Fruit fly (Drosophila melanogaster) whole organism, embryonic: ENCODE measurements around the gene SclB.

Experiments
- B-H2 ChIP-seq: fragments of 200-800 bp; sonication (Bioruptor generic); optimal IDR thresholded peaks from 2 replicates; lab custom pipeline; 2018; ENCODE audit warnings: missing biosample characterization, mild to moderate bottlenecking, missing genetic modification characterization
- BtbVII ChIP-seq: fragments of 200-800 bp; sonication (Bioruptor generic); optimal IDR thresholded peaks from 3 replicates; lab custom pipeline; 2017; ENCODE audit warnings: missing biosample characterization, mild to moderate bottlenecking, missing genetic modification characterization
- CG11504 ChIP-seq: fragments of 200-800 bp; sonication (Bioruptor generic); optimal IDR thresholded peaks from 3 replicates; lab custom pipeline; 2019; ENCODE audit warnings: missing biosample characterization, mild to moderate bottlenecking, missing genetic modification characterization, moderate library complexity
- CG12219 ChIP-seq: fragments of 200-800 bp; sonication (Bioruptor generic); optimal IDR thresholded peaks from 3 replicates; lab custom pipeline; 2018; ENCODE audit warnings: missing biosample characterization, mild to moderate bottlenecking, missing genetic modification characterization
- CG13424 ChIP-seq: fragments of 200-800 bp; sonication (Bioruptor generic); optimal IDR thresholded peaks from 2 replicates; lab custom pipeline; 2019; ENCODE audit warnings: missing biosample characterization, mild to moderate bottlenecking, missing genetic modification characterization, moderate library complexity
- CG15269 ChIP-seq: fragments of 200-800 bp; sonication (Bioruptor generic); optimal IDR thresholded peaks from 2 replicates; lab custom pipeline; 2018; ENCODE audit warnings: missing biosample characterization, mild to moderate bottlenecking, missing genetic modification characterization, moderate library complexity
- CG1602 ChIP-seq: fragments of 200-800 bp; sonication (Bioruptor generic); optimal IDR thresholded peaks from 3 replicates; lab custom pipeline; 2016; ENCODE audit warnings: missing biosample characterization, missing genetic modification characterization
- CG16779 ChIP-seq: fragments of 200-800 bp; sonication (Bioruptor generic); IDR thresholded peaks from 2 replicates; pipeline ENCODE4 v1.3.6; 2022; ENCODE audit warnings: missing biosample characterization, missing genetic modification characterization
- CG18599 ChIP-seq: fragments of 200-800 bp; sonication (Bioruptor generic); optimal IDR thresholded peaks from 3 replicates; lab custom pipeline; 2017; ENCODE audit warnings: missing biosample characterization, missing genetic modification characterization, mild to moderate bottlenecking, moderate library complexity, missing genetic modification reagents
- CG30403 ChIP-seq: fragments of 200-800 bp; sonication (Bioruptor generic); optimal IDR thresholded peaks from 3 replicates; lab custom pipeline; 2016; ENCODE audit warnings: missing biosample characterization, missing genetic modification characterization
- CG34376 ChIP-seq: fragments of 200-800 bp; sonication (Bioruptor generic); optimal IDR thresholded peaks from 2 replicates; lab custom pipeline; 2018; ENCODE audit warnings: missing biosample characterization, mild to moderate bottlenecking, missing genetic modification characterization
- CG6765 ChIP-seq: fragments of 200-800 bp; sonication (Bioruptor generic); optimal IDR thresholded peaks from 3 replicates; lab custom pipeline; 2017; ENCODE audit warnings: missing biosample characterization, mild to moderate bottlenecking, missing genetic modification characterization
- CG6813 ChIP-seq: fragments of 200-800 bp; sonication (Bioruptor generic); optimal IDR thresholded peaks from 2 replicates; lab custom pipeline; 2017; ENCODE audit warnings: missing biosample characterization, missing genetic modification characterization, mild to moderate bottlenecking, moderate library complexity, missing genetic modification reagents
- CTCF ChIP-seq: fragments of 200-800 bp; sonication (Bioruptor generic); optimal IDR thresholded peaks from 2 replicates; lab custom pipeline; 2017; ENCODE audit warnings: missing biosample characterization, mild to moderate bottlenecking, missing genetic modification characterization, moderate library complexity
- Camta ChIP-seq: fragments of 200-800 bp; sonication (Bioruptor generic); optimal IDR thresholded peaks from 2 replicates; lab custom pipeline; 2016; ENCODE audit warnings: missing biosample characterization, missing genetic modification characterization
- Dip2 ChIP-seq: fragments of 200-800 bp; sonication (Bioruptor generic); IDR thresholded peaks from 2 replicates; pipeline ENCODE4 v1.3.6; 2022; ENCODE audit warnings: missing biosample characterization, missing genetic modification characterization
- Eip74EF ChIP-seq, 2 experiments: fragments of 200-800 bp in 1 of 2; fragments of >200 bp in 1 of 2; sonication (Bioruptor generic) in 1 of 2; optimal IDR thresholded peaks; 2 replicates each; lab custom pipeline; 2017 to 2019; ENCODE audit warnings: missing biosample characterization in 2 of 2, missing genetic modification characterization in 2 of 2, mild to moderate bottlenecking in 1 of 2, moderate library complexity in 1 of 2
- GATAe ChIP-seq: fragments of 200-800 bp; sonication (Bioruptor generic); conservative IDR thresholded peaks from 2 replicates; pipeline ENCODE4 v1.3.6; 2022; ENCODE audit warnings: missing biosample characterization, missing genetic modification characterization
- HHEX ChIP-seq: fragments of 200-800 bp; sonication (Bioruptor generic); optimal IDR thresholded peaks from 3 replicates; lab custom pipeline; 2017; ENCODE audit warnings: missing biosample characterization, mild to moderate bottlenecking, missing genetic modification characterization, missing genetic modification reagents
- HLHmδ ChIP-seq: fragments of 200-800 bp; sonication (Bioruptor generic); optimal IDR thresholded peaks from 2 replicates; lab custom pipeline; 2018; ENCODE audit warnings: missing biosample characterization, mild to moderate bottlenecking, missing genetic modification characterization, moderate library complexity
- Hand ChIP-seq: fragments of 200-800 bp; sonication (Bioruptor generic); optimal IDR thresholded peaks from 2 replicates; lab custom pipeline; 2017; ENCODE audit warnings: mild to moderate bottlenecking, missing biosample characterization, missing genetic modification reagents, missing genetic modification characterization
- Hmr ChIP-seq: fragments of 200-800 bp; sonication (Bioruptor generic); optimal IDR thresholded peaks from 3 replicates; lab custom pipeline; 2017; ENCODE audit warnings: mild to moderate bottlenecking, missing biosample characterization, missing genetic modification reagents, missing genetic modification characterization
- Lim3 ChIP-seq: fragments of 200-800 bp; sonication (Bioruptor generic); IDR thresholded peaks from 2 replicates; pipeline ENCODE4 v1.3.6; 2022; ENCODE audit warnings: missing biosample characterization, missing genetic modification characterization
- Nf-YB ChIP-seq: fragments of 200-800 bp; sonication (Bioruptor generic); optimal IDR thresholded peaks from 3 replicates; lab custom pipeline; 2019; ENCODE audit warnings: missing biosample characterization, mild to moderate bottlenecking, missing genetic modification characterization, moderate library complexity
- Oli ChIP-seq: fragments of 200-800 bp; sonication (Bioruptor generic); optimal IDR thresholded peaks from 2 replicates; lab custom pipeline; 2018; ENCODE audit warnings: missing biosample characterization, mild to moderate bottlenecking, missing genetic modification characterization, moderate library complexity
- PHDP ChIP-seq: fragments of 200-800 bp; sonication (Bioruptor generic); optimal IDR thresholded peaks from 3 replicates; lab custom pipeline; 2018; ENCODE audit warnings: missing biosample characterization, mild to moderate bottlenecking, missing genetic modification characterization, moderate library complexity
- Ssrp ChIP-seq: fragments of 200-800 bp; sonication (Bioruptor generic); optimal IDR thresholded peaks from 2 replicates; lab custom pipeline; 2018; ENCODE audit warnings: missing biosample characterization, mild to moderate bottlenecking, missing genetic modification characterization, moderate library complexity
- ac ChIP-seq: fragments of 200-800 bp; sonication (Bioruptor generic); optimal IDR thresholded peaks from 3 replicates; lab custom pipeline; 2017; ENCODE audit warnings: missing biosample characterization, mild to moderate bottlenecking, missing genetic modification characterization
- ara ChIP-seq: fragments of 200-800 bp; sonication (Bioruptor generic); IDR thresholded peaks from 2 replicates; pipeline ENCODE4 v1.3.6; 2022; ENCODE audit warnings: missing biosample characterization, missing genetic modification characterization
- bigmax ChIP-seq: fragments of 200-800 bp; sonication (Bioruptor generic); optimal IDR thresholded peaks from 2 replicates; lab custom pipeline; 2018; ENCODE audit warnings: missing biosample characterization, mild to moderate bottlenecking, missing genetic modification characterization
- dati ChIP-seq: fragments of 200-800 bp; sonication (Bioruptor generic); IDR thresholded peaks from 2 replicates; pipeline ENCODE4 v1.3.6; 2022; ENCODE audit warnings: missing biosample characterization, missing genetic modification characterization
- esg ChIP-seq: fragments of 200-800 bp; sonication (Bioruptor generic); conservative IDR thresholded peaks from 2 replicates; pipeline ENCODE4 v1.3.6; 2022; ENCODE audit warnings: missing biosample characterization, missing genetic modification characterization
- gcm2 ChIP-seq: fragments of 200-800 bp; sonication (Bioruptor generic); optimal IDR thresholded peaks from 2 replicates; lab custom pipeline; 2016; ENCODE audit warnings: missing biosample characterization, missing genetic modification characterization
- gem ChIP-seq: fragments of 200-800 bp; sonication (Bioruptor generic); optimal IDR thresholded peaks from 2 replicates; lab custom pipeline; 2019; ENCODE audit warnings: missing biosample characterization, mild to moderate bottlenecking, missing genetic modification characterization, moderate library complexity
- gfzf ChIP-seq: fragments of 200-800 bp; sonication (Bioruptor generic); optimal IDR thresholded peaks from 2 replicates; lab custom pipeline; 2016; ENCODE audit warnings: missing biosample characterization, mild to moderate bottlenecking, missing genetic modification characterization, moderate library complexity
- grau ChIP-seq: fragments of 200-800 bp; optimal IDR thresholded peaks from 3 replicates; lab custom pipeline; 2019; ENCODE audit warnings: missing biosample characterization, mild to moderate bottlenecking, missing genetic modification characterization, moderate library complexity
- grn ChIP-seq: fragments of 200-800 bp; sonication (Bioruptor generic); optimal IDR thresholded peaks from 3 replicates; lab custom pipeline; 2017; ENCODE audit warnings: missing biosample characterization, missing genetic modification characterization
- gsb ChIP-seq: fragments of 200-800 bp; sonication (Bioruptor generic); IDR thresholded peaks from 2 replicates; pipeline ENCODE4 v1.3.6; 2022; ENCODE audit warnings: missing biosample characterization, missing genetic modification characterization
- lbe ChIP-seq: fragments of 200-800 bp; sonication (Bioruptor generic); optimal IDR thresholded peaks from 2 replicates; lab custom pipeline; 2016; ENCODE audit warnings: missing biosample characterization, mild to moderate bottlenecking, missing genetic modification characterization
- mirr ChIP-seq: fragments of 200-800 bp; sonication (Bioruptor generic); optimal IDR thresholded peaks from 3 replicates; lab custom pipeline; 2018; ENCODE audit warnings: missing biosample characterization, mild to moderate bottlenecking, missing genetic modification characterization
- scrt ChIP-seq: fragments of 200-800 bp; sonication (Bioruptor generic); optimal IDR thresholded peaks from 2 replicates; lab custom pipeline; 2018; ENCODE audit warnings: missing biosample characterization, mild to moderate bottlenecking, missing genetic modification characterization, moderate library complexity
- stwl ChIP-seq: fragments of 200-800 bp; sonication (Bioruptor generic); optimal IDR thresholded peaks from 3 replicates; lab custom pipeline; 2018; ENCODE audit warnings: missing biosample characterization, mild to moderate bottlenecking, missing genetic modification characterization, moderate library complexity
- tap ChIP-seq: fragments of 200-800 bp; optimal IDR thresholded peaks from 3 replicates; lab custom pipeline; 2019; ENCODE audit warnings: missing biosample characterization, mild to moderate bottlenecking, missing genetic modification characterization, moderate library complexity
- tio ChIP-seq: fragments of 200-800 bp; sonication (Bioruptor generic); optimal IDR thresholded peaks from 2 replicates; lab custom pipeline; 2017; ENCODE audit warnings: missing biosample characterization, missing genetic modification characterization, inconsistent platforms
- unpg ChIP-seq: fragments of 200-800 bp; sonication (Bioruptor generic); optimal IDR thresholded peaks from 3 replicates; lab custom pipeline; 2018; ENCODE audit warnings: missing biosample characterization, mild to moderate bottlenecking, missing genetic modification characterization, moderate library complexity
- usp ChIP-seq: fragments of >200 bp; optimal IDR thresholded peaks from 2 replicates; lab custom pipeline; 2017; ENCODE audit warnings: missing biosample characterization, missing genetic modification characterization
- wor ChIP-seq: fragments of 200-800 bp; sonication (Bioruptor generic); IDR thresholded peaks from 2 replicates; pipeline ENCODE4 v1.3.6; 2022; ENCODE audit warnings: missing biosample characterization, missing genetic modification characterization
- z ChIP-seq: fragments of 200-800 bp; sonication (Bioruptor generic); IDR thresholded peaks from 3 replicates; pipeline ENCODE4 v1.3.6; 2022; ENCODE audit warnings: missing biosample characterization, missing genetic modification characterization
- zen2 ChIP-seq: fragments of 200-800 bp; sonication (Bioruptor generic); IDR thresholded peaks from 3 replicates; pipeline ENCODE4 v1.3.6; 2022; ENCODE audit warnings: missing biosample characterization, missing genetic modification characterization; ENCODE audit not compliant: partially characterized antibody

The SclB gene

dm6 chr2L:16818335-16818973 lies 19.3 kb upstream of the SclB start (continued):
- TF ChIP-seq CG1602 (GFP tag; lab: Kevin White, UChicago) (no peak), Ssrp (tag; lab: Kevin White, UChicago) (peak; percentile 13), HLHmδ (no peak), Dip2 (GFP tag; lab: Robert Waterston, UW) (no peak), wor (GFP tag; lab: Robert Waterston, UW) (no peak), CG18599 (GFP tag; lab: Kevin White, UChicago) (peak; percentile 10), Hand (no peak), esg (GFP tag; lab: Robert Waterston, UW) (no peak), CG11504 (peak; percentile 43)

- TF ChIP-seq Nf-YB (GFP tag; lab: Kevin White, UChicago) (peak; percentile 36), gem (tag; lab: Kevin White, UChicago) (peak; percentile 25), Lim3 (GFP tag; lab: Robert Waterston, UW) (no peak), gcm2 (GFP tag; lab: Kevin White, UChicago) (no peak), scrt (GFP tag; lab: Kevin White, UChicago) (peak; percentile 54), B-H2 (GFP tag; lab: Kevin White, UChicago) (peak; percentile 77), BtbVII (GFP tag; lab: Kevin White, UChicago) (peak; percentile 57), Camta (GFP tag; lab: Kevin White, UChicago) (no peak), zen2 (GFP tag; lab: Robert Waterston, UW) (no peak), bigmax (GFP tag; lab: Kevin White, UChicago) (no peak), grn (peak; percentile 32), gsb (GFP tag; lab: Robert Waterston, UW) (no peak), PHDP (tag; lab: Kevin White, UChicago) (peak; percentile 74), CG6813 (GFP tag; lab: Kevin White, UChicago) (peak; percentile 27), lbe (GFP tag; lab: Kevin White, UChicago) (peak; percentile 34), CG12219 (peak; percentile 31), dati (no peak), Eip74EF (GFP tag; optimal IDR thresholded peaks at IDR 0.05; lab: Kevin White, UChicago) (peak in 1 of 2 experiments; percentile 37), Oli (tag; lab: Kevin White, UChicago) (peak; percentile 7), CTCF (GFP tag; lab: Kevin White, UChicago) (no peak), tap (tag; lab: Kevin White, UChicago) (peak; percentile 13), CG15269 (tag; lab: Kevin White, UChicago) (peak; percentile 48), CG16779 (GFP tag; lab: Robert Waterston, UW) (no peak), unpg (GFP tag; lab: Kevin White, UChicago) (peak; percentile 50), z (peak; percentile 48; the same call in 1 of the 3 replicates), stwl (tag; lab: Kevin White, UChicago) (no peak), GATAe (GFP tag; lab: Robert Waterston, UW) (peak; percentile 59), CG6765 (GFP tag; lab: Kevin White, UChicago) (peak; percentile 51), tio (GFP tag; lab: Kevin White, UChicago) (no peak), mirr (GFP tag; lab: Kevin White, UChicago) (peak; percentile 68), Hmr (GFP tag; lab: Kevin White, UChicago) (peak; percentile 61), HHEX (GFP tag; lab: Kevin White, UChicago) (peak; percentile 27), ac (no peak), gfzf (GFP tag; lab: Kevin White, UChicago) (no peak), usp (GFP tag; lab: Kevin White, UChicago) (no peak), CG30403 (GFP tag; lab: Kevin White, UChicago) (no peak), CG34376 (GFP tag; lab: Kevin White, UChicago) (peak; percentile 71), ara (GFP tag; lab: Robert Waterston, UW) (0 out of 2 replicates have a peak, but pooled peaks have one; percentile 31), CG13424 (peak; percentile 17), grau (tag; lab: Kevin White, UChicago) (peak; percentile 37)
These were observed 18.1 kb upstream of the SclB start for dm6 chr2L:16819714-16820113.
